Worm (Caenorhabditis elegans): ENCODE results near the gene T10B10.4.
A peak's percentile ranks its signal among the peaks of the same experiment; 100 is the strongest.

The T10B10.4 gene

DNA sequence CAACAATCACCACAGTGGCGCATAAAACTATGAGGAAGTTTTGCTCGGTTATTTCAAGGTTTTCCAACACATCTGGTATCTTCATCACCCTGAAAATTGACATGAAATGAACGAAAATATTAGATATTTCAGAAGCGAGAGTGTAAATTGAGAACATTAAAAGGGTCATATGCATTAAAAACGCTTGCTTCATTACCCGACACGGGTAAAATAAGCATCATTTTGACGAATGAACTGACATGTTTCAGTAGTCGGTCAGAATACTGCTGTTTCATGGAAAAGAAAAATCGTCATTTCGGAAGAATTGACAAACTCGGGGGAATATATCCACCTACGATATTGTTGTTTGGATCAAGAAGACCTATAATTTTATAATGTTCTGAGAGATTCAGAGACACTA is 9.1 kb downstream of the T10B10.4 start, which contains the start of gene snt-7:
TSS of gene snt-7 (minus strand) at position 101 of the 400 bp plus-strand sequence.
- TF ChIP-seq mdl-1 (tag; optimal IDR thresholded peaks at IDR 0.05) (no peak), ceh-63 (GFP tag; optimal IDR thresholded peaks at IDR 0.05) (no peak), nhr-47 (tag; optimal IDR thresholded peaks at IDR 0.05) (no peak), lin-35 (GFP tag; optimal IDR thresholded peaks at IDR 0.05) (no peak), dpl-1 (GFP tag; optimal IDR thresholded peaks at IDR 0.05) (no peak), egl-27 (tag; optimal IDR thresholded peaks at IDR 0.05) (no peak), F16B12.6 (tag; optimal IDR thresholded peaks at IDR 0.05) (no peak), ets-5 (GFP tag; IDR thresholded peaks at IDR 0.05) (no peak), irx-1 (tag; optimal IDR thresholded peaks at IDR 0.05) (no peak), nhr-84 (tag; optimal IDR thresholded peaks at IDR 0.05) (no peak), swsn-7 (tag; optimal IDR thresholded peaks at IDR 0.05) (no peak), ztf-4 (tag; optimal IDR thresholded peaks at IDR 0.05) (no peak), nhr-20 (tag; optimal IDR thresholded peaks at IDR 0.05) (no peak), C16A3.4 (tag; optimal IDR thresholded peaks at IDR 0.05) (no peak), hlh-17 (GFP tag; optimal IDR thresholded peaks at IDR 0.05; ENCODE audit: borderline replicate concordance) (no peak), mef-2 (tag; optimal IDR thresholded peaks at IDR 0.05) (no peak), fkh-4 (tag; optimal IDR thresholded peaks at IDR 0.05; ENCODE audit: borderline replicate concordance) (no peak), zag-1 (tag; optimal IDR thresholded peaks at IDR 0.05) (no peak), nhr-77 (tag; optimal IDR thresholded peaks at IDR 0.05) (no peak), nhr-90 (tag; optimal IDR thresholded peaks at IDR 0.05; ENCODE audit: poor library complexity) (no peak)

DNA sequence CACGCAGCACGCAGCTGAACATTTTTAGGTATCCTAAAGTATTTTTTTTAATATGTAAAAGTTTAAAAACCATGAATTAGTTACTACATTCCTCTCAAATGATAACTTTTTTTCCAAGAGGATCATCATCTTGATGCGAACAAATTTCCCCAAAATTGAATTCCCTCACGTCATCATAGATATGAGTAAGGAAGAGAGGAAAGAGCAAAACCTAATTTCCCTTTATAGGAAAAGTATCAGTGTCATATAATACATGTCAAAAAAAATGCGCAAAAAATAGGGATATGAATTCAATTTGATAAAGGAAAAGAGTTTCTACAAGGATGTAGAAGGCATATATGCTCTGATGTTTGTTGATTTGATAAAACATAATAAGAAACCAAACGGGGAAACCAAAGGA is 10.2 kb downstream of the T10B10.4 start:
- peak; percentile 33 for TF ChIP-seq lin-14 (GFP tag; optimal IDR thresholded peaks at IDR 0.05)
- TF ChIP-seq fkh-10 (GFP tag; optimal IDR thresholded peaks at IDR 0.05) = peak; percentile 56
- TF ChIP-seq ceh-90 (tag; optimal IDR thresholded peaks at IDR 0.05) = no peak

DNA sequence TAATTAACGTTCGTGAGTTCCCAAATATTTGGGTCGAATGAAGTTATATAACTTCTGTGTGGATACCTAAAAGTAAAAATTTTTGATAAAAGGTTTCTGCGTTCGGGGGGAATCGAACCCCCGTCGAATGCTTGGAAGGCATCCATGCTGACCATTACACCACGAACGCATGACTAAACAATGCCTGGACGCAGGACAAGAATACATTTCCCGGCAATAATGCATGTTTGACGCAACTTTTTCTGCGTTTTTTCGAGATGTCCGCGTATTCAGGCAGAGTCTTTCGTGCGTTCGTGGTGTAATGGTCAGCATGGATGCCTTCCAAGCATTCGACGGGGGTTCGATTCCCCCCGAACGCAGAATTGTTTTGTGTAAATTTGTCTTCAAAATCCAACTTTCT is 10.8 kb downstream of the T10B10.4 start:
- TF ChIP-seq irx-1 (tag; optimal IDR thresholded peaks at IDR 0.05) = no peak
- TF ChIP-seq rnt-1 (tag; optimal IDR thresholded peaks at IDR 0.05) = peak; percentile 46
- TF ChIP-seq lsy-2 (tag; optimal IDR thresholded peaks at IDR 0.05) = peak in 1 of 2 experiments; percentile 41
- TF ChIP-seq nhr-47 (tag; optimal IDR thresholded peaks at IDR 0.05) = peak; percentile 58
- TF ChIP-seq unc-130 (tag; optimal IDR thresholded peaks at IDR 0.05) = no peak
- TF ChIP-seq Y116A8C.19 (tag; optimal IDR thresholded peaks at IDR 0.05; ENCODE audit: borderline replicate concordance) = no peak
- no peak for TF ChIP-seq fkh-10 (GFP tag; optimal IDR thresholded peaks at IDR 0.05)
- TF ChIP-seq grh-1 (GFP tag; IDR thresholded peaks at IDR 0.05) = 0 out of 2 replicates have a peak, but pooled peaks have one; percentile 26
- TF ChIP-seq nhr-20 (tag; optimal IDR thresholded peaks at IDR 0.05) = peak; percentile 56
- TF ChIP-seq ztf-11 (tag; optimal IDR thresholded peaks at IDR 0.05) = no peak
- peak; percentile 14 for TF ChIP-seq blmp-1 (tag; optimal IDR thresholded peaks at IDR 0.05)
- TF ChIP-seq egl-13 (tag; optimal IDR thresholded peaks at IDR 0.05) = no peak
- no peak for TF ChIP-seq pax-3 (tag; optimal IDR thresholded peaks at IDR 0.05)
- TF ChIP-seq dsc-1 (tag; optimal IDR thresholded peaks at IDR 0.05) = peak; percentile 23
- TF ChIP-seq lin-35 (GFP tag; optimal IDR thresholded peaks at IDR 0.05) = peak in 1 of 2 experiments; percentile 72
- no peak for TF ChIP-seq ceh-8 (GFP tag; optimal IDR thresholded peaks at IDR 0.05)
- peak; percentile 44 for TF ChIP-seq nhr-71 (tag; optimal IDR thresholded peaks at IDR 0.05)
- peak; percentile 24 for TF ChIP-seq mep-1 (tag; optimal IDR thresholded peaks at IDR 0.05)
- TF ChIP-seq jun-1 (tag; optimal IDR thresholded peaks at IDR 0.05) = peak; percentile 20
- TF ChIP-seq unc-86 (tag; optimal IDR thresholded peaks at IDR 0.05) = no peak
- TF ChIP-seq elt-3 (tag; optimal IDR thresholded peaks at IDR 0.05) = peak in 2 of 6 experiments; percentile 22 to 55
- TF ChIP-seq C16A3.4 (tag; optimal IDR thresholded peaks at IDR 0.05) = peak; percentile 31
- TF ChIP-seq skn-1 (tag; optimal IDR thresholded peaks at IDR 0.05) = no peak
- TF ChIP-seq nhr-90 (tag; optimal IDR thresholded peaks at IDR 0.05; ENCODE audit: poor library complexity) = peak; percentile 70
- TF ChIP-seq lin-15B (tag; optimal IDR thresholded peaks at IDR 0.05) = peak; percentile 6
- peak in 1 of 2 experiments; percentile 52 for TF ChIP-seq mdl-1 (tag; optimal IDR thresholded peaks at IDR 0.05)
- no peak for TF ChIP-seq efl-3 (GFP tag; optimal IDR thresholded peaks at IDR 0.05)
- TF ChIP-seq ztf-4 (tag; optimal IDR thresholded peaks at IDR 0.05) = no peak
- TF ChIP-seq lin-39 (tag; optimal IDR thresholded peaks at IDR 0.05) = no peak
- TF ChIP-seq nhr-85 (tag) = no peak
- TF ChIP-seq swsn-7 (tag; optimal IDR thresholded peaks at IDR 0.05) = peak; percentile 5
- peak; percentile 63 for TF ChIP-seq snu-23 (GFP tag; optimal IDR thresholded peaks at IDR 0.05)
- TF ChIP-seq nhr-77 (tag; optimal IDR thresholded peaks at IDR 0.05) = no peak
- TF ChIP-seq lin-14 (GFP tag; optimal IDR thresholded peaks at IDR 0.05) = peak; percentile 13
- no peak for TF ChIP-seq mef-2 (tag; optimal IDR thresholded peaks at IDR 0.05)
- TF ChIP-seq nhr-76 (tag; optimal IDR thresholded peaks at IDR 0.05) = no peak
- no peak for TF ChIP-seq dpl-1 (GFP tag; optimal IDR thresholded peaks at IDR 0.05)
